Fruit fly (Drosophila melanogaster) ovary, adult (tissue): ENCODE results near the gene CG42367.

Experiments
- CG17801 ChIP-seq: fragments of 200-800 bp; optimal IDR thresholded peaks from 2 replicates; lab custom pipeline; 2019; ENCODE audit warnings: missing biosample characterization, mild to moderate bottlenecking, missing genetic modification characterization, moderate library complexity; ENCODE audit not compliant: partially characterized antibody

Gene CG42367

dm6 chr2L:9912570-9913260 lies 17.7 kb upstream of the CG42367 start, which contains the start of the genes Etl1 and Srp54:
Gene Etl1, minus strand, starts transcription at chr2L:9912608.
Gene Srp54, plus strand, starts transcription at chr2L:9912911.
- TF ChIP-seq CG17801 = no peak

- peak; percentile 93 for TF ChIP-seq CG17801
Observed at dm6 chr2L:9915011-9915850, 15.1 kb upstream of the CG42367 start, which contains the start of gene yip2. Gene yip2, plus strand, starts transcription at chr2L:9915253.

dm6 chr2L:9918020-9918959 lies 12.1 kb upstream of the CG42367 start, which contains the start of the genes CG5885 and CG4598:
Gene CG5885, minus strand, starts transcription at chr2L:9918330.
Gene CG4598, plus strand, starts transcription at chr2L:9918618.
- peak; percentile 64 for TF ChIP-seq CG17801

dm6 chr2L:9919218-9919617 lies 11.2 kb upstream of the CG42367 start:
- TF ChIP-seq CG17801 = no peak

dm6 chr2L:9919949-9920348 lies 10.4 kb upstream of the CG42367 start, which contains the start of gene CG4594:
Gene CG4594, plus strand, starts transcription at chr2L:9920160.
- TF ChIP-seq CG17801 = no peak

dm6 chr2L:9921401-9921800 lies 9.0 kb upstream of the CG42367 start, which contains the start of gene CG4592:
Gene CG4592, plus strand, starts transcription at chr2L:9921633.
- TF ChIP-seq CG17801 = peak; percentile 80

- TF ChIP-seq CG17801 = no peak
Observed at dm6 chr2L:9924765-9925164, 5.6 kb upstream of the CG42367 start, which contains the start of the genes TbCMF46 and CG42366. Gene TbCMF46, minus strand, starts transcription at chr2L:9924865. Gene CG42366, plus strand, starts transcription at chr2L:9925161.

dm6 chr2L:9933063-9933462 lies 2.7 kb downstream of the CG42367 start, which contains the start of gene Cpr30F:
Gene Cpr30F, minus strand, starts transcription at chr2L:9933163.
- TF ChIP-seq CG17801 = no peak

dm6 chr2L:9937908-9938307 lies 7.5 kb downstream of the CG42367 start, which contains the start of gene Arglu1:
Gene Arglu1, minus strand, starts transcription at chr2L:9938134.
- peak; percentile 69 for TF ChIP-seq CG17801

dm6 chr2L:9938631-9939256 lies 8.4 kb downstream of the CG42367 start, which contains the start of the genes Datp and CG4619:
Gene Datp, minus strand, starts transcription at chr2L:9938790.
Gene CG4619, plus strand, starts transcription at chr2L:9938863.
- peak; percentile 59 for TF ChIP-seq CG17801

- TF ChIP-seq CG17801 = no peak
Observed at dm6 chr2L:9943521-9943920, 13.1 kb downstream of the CG42367 start.

dm6 chr2L:9945086-9945485 lies 14.7 kb downstream of the CG42367 start:
- TF ChIP-seq CG17801 = no peak

- no peak for TF ChIP-seq CG17801
Observed at dm6 chr2L:9946051-9946450, 15.7 kb downstream of the CG42367 start.

dm6 chr2L:9947265-9947664 lies 16.9 kb downstream of the CG42367 start, which contains the start of gene CG5853:
Gene CG5853, minus strand, starts transcription at chr2L:9947648.
- peak; percentile 66 for TF ChIP-seq CG17801
